Worm (Caenorhabditis elegans) whole organism, mixed stage, embryonic: ENCODE results near the gene pqn-29.

ENCODE experiments used
- M03D4.4 ChIP-seq: sonication (generic microtip); optimal IDR thresholded peaks from 2 replicates; lab custom pipeline; 2017; ENCODE audit warnings: mild to moderate bottlenecking, missing genetic modification characterization, missing compliant biosample characterization
- bed-3 ChIP-seq: fragments of 200-800 bp; sonication (Bioruptor generic); optimal IDR thresholded peaks from 3 replicates; lab custom pipeline; 2018; ENCODE audit warnings: mild to moderate bottlenecking, missing genetic modification characterization, moderate library complexity, missing compliant biosample characterization
- blmp-1 ChIP-seq: fragments of 150-350 bp; optimal IDR thresholded peaks from 2 replicates; lab custom pipeline; 2014; ENCODE audit warnings: missing biosample characterization, missing genetic modification characterization
- ceh-43 ChIP-seq: fragments of 200-800 bp; sonication (Bioruptor generic); optimal IDR thresholded peaks from 2 replicates; lab custom pipeline; 2018; ENCODE audit warnings: mild to moderate bottlenecking, missing genetic modification characterization, moderate library complexity, missing compliant biosample characterization
- cnd-1 ChIP-seq: fragments of 200-800 bp; sonication (Bioruptor generic); optimal IDR thresholded peaks from 2 replicates; lab custom pipeline; 2018; ENCODE audit warnings: mild to moderate bottlenecking, missing genetic modification characterization, missing compliant biosample characterization
- elt-1 ChIP-seq: sonication (generic microtip); optimal IDR thresholded peaks from 2 replicates; lab custom pipeline; 2017; ENCODE audit warnings: missing genetic modification characterization, mild to moderate bottlenecking, missing compliant biosample characterization, antibody characterized with exemption, moderate library complexity, borderline replicate concordance; ENCODE audit not compliant: insufficient read depth
- elt-3 ChIP-seq: fragments of 150-350 bp; optimal IDR thresholded peaks from 2 replicates; lab custom pipeline; 2014; ENCODE audit warnings: missing biosample characterization, missing genetic modification characterization
- flh-1 ChIP-seq: fragments of 200-800 bp; sonication (Bioruptor generic); optimal IDR thresholded peaks from 2 replicates; lab custom pipeline; 2018; ENCODE audit warnings: mild to moderate bottlenecking, missing genetic modification characterization, moderate library complexity, missing compliant biosample characterization
- ham-2 ChIP-seq: fragments of 200-800 bp; sonication (Bioruptor generic); optimal IDR thresholded peaks from 2 replicates; lab custom pipeline; 2018; ENCODE audit warnings: mild to moderate bottlenecking, missing genetic modification characterization, missing compliant biosample characterization
- hlh-1 ChIP-seq: fragments of 150-350 bp; optimal IDR thresholded peaks from 2 replicates; lab custom pipeline; 2014; ENCODE audit warnings: missing biosample characterization, missing genetic modification reagents, missing genetic modification characterization
- lin-13 ChIP-seq: fragments of 150-350 bp; optimal IDR thresholded peaks from 2 replicates; lab custom pipeline; 2014; ENCODE audit warnings: missing biosample characterization, missing genetic modification characterization
- lin-32 ChIP-seq: fragments of 200-800 bp; sonication (Bioruptor generic); optimal IDR thresholded peaks from 2 replicates; lab custom pipeline; 2018; ENCODE audit warnings: mild to moderate bottlenecking, missing genetic modification characterization, missing compliant biosample characterization
- lsy-2 ChIP-seq: fragments of 150-350 bp; optimal IDR thresholded peaks from 2 replicates; lab custom pipeline; 2014; ENCODE audit warnings: missing biosample characterization, missing genetic modification characterization
- mab-5 ChIP-seq: fragments of 150-350 bp; optimal IDR thresholded peaks from 2 replicates; lab custom pipeline; 2014; ENCODE audit warnings: missing biosample characterization, missing genetic modification characterization
- mep-1 ChIP-seq: fragments of 150-350 bp; optimal IDR thresholded peaks from 2 replicates; lab custom pipeline; 2017; ENCODE audit warnings: missing biosample characterization, missing genetic modification reagents, missing genetic modification characterization, inconsistent platforms
- nhr-12 ChIP-seq: fragments of 150-350 bp; optimal IDR thresholded peaks from 2 replicates; lab custom pipeline; 2014; ENCODE audit warnings: missing biosample characterization, missing genetic modification characterization
- nhr-2 ChIP-seq: fragments of 150-350 bp; optimal IDR thresholded peaks from 2 replicates; lab custom pipeline; 2014; ENCODE audit warnings: missing biosample characterization, missing genetic modification characterization
- nhr-237 ChIP-seq: fragments of 150-350 bp; optimal IDR thresholded peaks from 2 replicates; lab custom pipeline; 2014; ENCODE audit warnings: missing biosample characterization, missing genetic modification characterization
- nhr-76 ChIP-seq: sonication (generic microtip); optimal IDR thresholded peaks from 2 replicates; lab custom pipeline; 2017; ENCODE audit warnings: missing biosample characterization, missing genetic modification characterization
- pha-4 ChIP-seq: fragments of 150-350 bp; optimal IDR thresholded peaks from 2 replicates; lab custom pipeline; 2018; ENCODE audit warnings: missing biosample characterization, missing genetic modification reagents, missing genetic modification characterization
- sem-2 ChIP-seq: fragments of 200-800 bp; sonication (Bioruptor generic); optimal IDR thresholded peaks from 2 replicates; lab custom pipeline; 2018; ENCODE audit warnings: mild to moderate bottlenecking, missing genetic modification characterization, missing compliant biosample characterization
- snpc-4 ChIP-seq: fragments of 150-350 bp; optimal IDR thresholded peaks from 2 replicates; lab custom pipeline; 2014; ENCODE audit warnings: missing biosample characterization, missing genetic modification characterization
- sptf-1 ChIP-seq: sonication (generic microtip); optimal IDR thresholded peaks from 2 replicates; lab custom pipeline; 2017; ENCODE audit warnings: mild to moderate bottlenecking, missing genetic modification characterization, moderate library complexity, missing compliant biosample characterization
- unc-120 ChIP-seq: sonication (generic microtip); optimal IDR thresholded peaks from 2 replicates; lab custom pipeline; 2017; ENCODE audit warnings: missing genetic modification characterization, missing compliant biosample characterization; ENCODE audit not compliant: poor library complexity, severe bottlenecking
- unc-39 ChIP-seq: fragments of 150-350 bp; optimal IDR thresholded peaks from 2 replicates; lab custom pipeline; 2014; ENCODE audit warnings: missing biosample characterization, missing genetic modification characterization
- unc-62 ChIP-seq: fragments of 150-350 bp; optimal IDR thresholded peaks from 2 replicates; lab custom pipeline; 2014; ENCODE audit warnings: missing biosample characterization, missing genetic modification reagents, missing genetic modification characterization
- zip-8 ChIP-seq: fragments of 150-350 bp; optimal IDR thresholded peaks from 2 replicates; lab custom pipeline; 2014; ENCODE audit warnings: missing biosample characterization, missing genetic modification characterization
- ztf-11 ChIP-seq: fragments of 150-350 bp; optimal IDR thresholded peaks from 2 replicates; lab custom pipeline; 2014; ENCODE audit warnings: missing biosample characterization, missing genetic modification characterization

Gene pqn-29

ce11 chrIII:4688965-4689364, 42.8 kb upstream of the pqn-29 start, which contains the start of gene ppat-1:
Gene ppat-1, plus strand, starts transcription at chrIII:4689280.
- TF ChIP-seq unc-120 (tag; lab: Kevin White, UChicago) (no peak), lin-13 (tag; lab: Kevin White, UChicago) (no peak), nhr-12 (tag; lab: Kevin White, UChicago) (no peak)

- TF ChIP-seq blmp-1 (tag; lab: Kevin White, UChicago) (no peak), elt-1 (tag; lab: Kevin White, UChicago) (no peak), lin-32 (no peak), sptf-1 (no peak), unc-120 (tag; lab: Kevin White, UChicago) (no peak), nhr-237 (tag; lab: Kevin White, UChicago) (no peak)
Measured at ce11 chrIII:4688356-4688755, 42.2 kb upstream of the pqn-29 start, which contains the start of gene tag-243. Gene tag-243, minus strand, starts transcription at chrIII:4688456.

DNA sequence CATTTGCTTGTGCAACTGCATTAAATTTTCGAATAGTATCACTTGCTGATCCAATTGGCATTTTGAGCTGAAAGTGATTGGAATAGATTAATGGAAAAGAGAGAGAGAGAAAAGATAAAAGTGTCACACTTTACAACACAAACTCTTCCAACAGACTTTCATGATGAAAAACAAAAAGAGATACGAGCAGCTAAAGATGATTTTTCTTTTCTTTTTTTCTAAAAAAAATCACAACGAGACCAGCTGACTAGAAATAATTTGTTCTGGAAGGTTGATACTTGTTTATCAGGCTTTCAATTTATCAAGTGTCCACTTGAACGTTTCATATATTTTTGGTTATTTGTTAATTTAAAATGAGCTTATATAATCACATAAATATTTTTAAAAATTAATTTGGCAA, 41.0 kb upstream of the pqn-29 start:
- TF ChIP-seq ham-2 (GFP tag; lab: Kevin White, UChicago) = no peak
- no peak for TF ChIP-seq nhr-237 (tag; lab: Kevin White, UChicago)
- peak; percentile 60 for TF ChIP-seq unc-62 (GFP tag; lab: Kevin White, UChicago)
- TF ChIP-seq unc-120 (tag; lab: Kevin White, UChicago) = no peak
- no peak for TF ChIP-seq lin-32
- no peak for TF ChIP-seq bed-3

ce11 chrIII:4679963-4680484, 33.9 kb upstream of the pqn-29 start, which contains the start of gene srg-11:
Gene srg-11, plus strand, starts transcription at chrIII:4680013.
- TF ChIP-seq ceh-43 (GFP tag; lab: Kevin White, UChicago) (no peak), pha-4 (no peak), sptf-1 (no peak), unc-62 (GFP tag; lab: Kevin White, UChicago) (no peak), blmp-1 (tag; lab: Kevin White, UChicago) (no peak), lin-13 (tag; lab: Kevin White, UChicago) (no peak), flh-1 (GFP tag; lab: Kevin White, UChicago) (no peak), cnd-1 (tag; lab: Kevin White, UChicago) (no peak), nhr-76 (tag; lab: Kevin White, UChicago) (no peak), M03D4.4 (tag; lab: Kevin White, UChicago) (no peak), elt-1 (tag; lab: Kevin White, UChicago) (no peak), snpc-4 (no peak), lin-32 (no peak), ham-2 (GFP tag; lab: Kevin White, UChicago) (no peak), lsy-2 (tag; lab: Kevin White, UChicago) (no peak), mab-5 (tag; lab: Kevin White, UChicago) (no peak), nhr-2 (tag; lab: Kevin White, UChicago) (no peak), sem-2 (GFP tag; lab: Kevin White, UChicago) (no peak), zip-8 (tag; lab: Kevin White, UChicago) (no peak), hlh-1 (tag; lab: Kevin White, UChicago) (no peak)

DNA sequence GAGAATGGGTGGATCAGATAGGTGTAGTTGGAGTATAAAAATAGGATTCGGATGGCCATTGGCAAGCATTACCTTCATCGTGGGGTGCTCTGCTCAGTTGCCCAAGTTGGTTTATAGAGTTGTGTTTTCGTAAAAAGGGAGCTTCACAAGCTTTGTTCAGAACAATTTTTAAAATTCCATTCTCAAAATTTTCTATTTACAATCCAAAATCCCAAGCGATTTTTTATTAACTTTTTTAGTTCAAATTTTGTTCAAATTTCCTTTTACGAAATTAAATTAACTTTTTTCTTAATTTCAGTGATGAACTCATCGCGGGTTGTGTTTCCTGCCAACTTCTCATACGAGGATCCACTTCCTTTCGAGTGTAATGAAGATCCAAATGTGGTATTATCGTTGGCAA, 31.3 kb upstream of the pqn-29 start, which contains the start of gene srg-10:
srg-10 (plus strand) TSS at position 301 of the 400 bp plus-strand sequence.
- TF ChIP-seq lsy-2 (tag; lab: Kevin White, UChicago) (no peak), zip-8 (tag; lab: Kevin White, UChicago) (no peak), M03D4.4 (tag; lab: Kevin White, UChicago) (no peak), pha-4 (no peak), sptf-1 (no peak), mep-1 (tag; lab: Kevin White, UChicago) (no peak), ztf-11 (no peak), blmp-1 (tag; lab: Kevin White, UChicago) (no peak), elt-3 (no peak), hlh-1 (tag; lab: Kevin White, UChicago) (no peak)

ce11 chrIII:4671949-4672348, 25.8 kb upstream of the pqn-29 start, which contains the start of gene srg-13:
Gene srg-13, plus strand, starts transcription at chrIII:4672249.
- TF ChIP-seq ceh-43 (GFP tag; lab: Kevin White, UChicago) (no peak), unc-39 (tag; lab: Kevin White, UChicago) (no peak), mep-1 (tag; lab: Kevin White, UChicago) (no peak), lin-13 (tag; lab: Kevin White, UChicago) (no peak), elt-1 (tag; lab: Kevin White, UChicago) (no peak), nhr-2 (tag; lab: Kevin White, UChicago) (no peak), ztf-11 (no peak), zip-8 (tag; lab: Kevin White, UChicago) (no peak), lin-32 (no peak)
- TF ChIP-seq, all 35 proteins: peak for 0
